Worm (Caenorhabditis elegans) whole organism, early embryonic: Measurements from ENCODE around the gene pqn-2.

Experiments used
- B0310.2 ChIP-seq: sonication (generic microtip); optimal IDR thresholded peaks from 2 replicates; lab custom pipeline; 2016; ENCODE audit warnings: mild to moderate bottlenecking, missing genetic modification characterization, missing compliant biosample characterization
- F13C5.2 ChIP-seq: sonication (generic microtip); optimal IDR thresholded peaks from 2 replicates; lab custom pipeline; 2017; ENCODE audit warnings: mild to moderate bottlenecking, missing genetic modification characterization, inconsistent platforms, missing compliant biosample characterization
- aly-1 ChIP-seq: sonication (generic microtip); optimal IDR thresholded peaks from 2 replicates; lab custom pipeline; 2016; ENCODE audit warnings: missing genetic modification characterization, missing compliant biosample characterization
- ama-1 ChIP-seq: fragments of 150-350 bp; optimal IDR thresholded peaks from 2 replicates; lab custom pipeline; 2014
- ceh-13 ChIP-seq: fragments of 200-800 bp; sonication (Bioruptor generic); optimal IDR thresholded peaks from 2 replicates; lab custom pipeline; 2018; ENCODE audit warnings: mild to moderate bottlenecking, missing genetic modification characterization, missing compliant biosample characterization
- ceh-36 ChIP-seq: sonication (generic microtip); optimal IDR thresholded peaks from 2 replicates; lab custom pipeline; 2016; ENCODE audit warnings: missing genetic modification characterization, inconsistent platforms, missing compliant biosample characterization
- ets-7 ChIP-seq: sonication (generic microtip); optimal IDR thresholded peaks from 2 replicates; lab custom pipeline; 2016; ENCODE audit warnings: missing genotype, missing genetic modification characterization, missing compliant biosample characterization
- flt-1 ChIP-seq: fragments of 200-800 bp; sonication (Bioruptor generic); IDR thresholded peaks from 2 replicates; pipeline ENCODE4 v1.3.6; 2022; ENCODE audit warnings: missing genetic modification characterization, missing compliant biosample characterization
- hmbx-1 ChIP-seq: sonication (generic microtip); optimal IDR thresholded peaks from 2 replicates; lab custom pipeline; 2016; ENCODE audit warnings: mild to moderate bottlenecking, missing genetic modification characterization, missing compliant biosample characterization
- hmg-4 ChIP-seq: fragments of 200-800 bp; sonication (Bioruptor generic); optimal IDR thresholded peaks from 2 replicates; lab custom pipeline; 2018; ENCODE audit warnings: mild to moderate bottlenecking, missing genetic modification characterization, missing compliant biosample characterization
- hnd-1 ChIP-seq: sonication (generic microtip); optimal IDR thresholded peaks from 2 replicates; lab custom pipeline; 2016; ENCODE audit warnings: missing genetic modification characterization, missing compliant biosample characterization
- pes-1 ChIP-seq: fragments of 200-800 bp; sonication (Bioruptor generic); IDR thresholded peaks from 2 replicates; pipeline ENCODE4 v1.3.6; 2022; ENCODE audit warnings: missing genetic modification reagents, missing genetic modification characterization, missing compliant biosample characterization
- scrt-1 ChIP-seq: fragments of 200-800 bp; sonication (Bioruptor generic); IDR thresholded peaks from 2 replicates; pipeline ENCODE4 v1.3.6; 2022; ENCODE audit warnings: missing genetic modification characterization, missing compliant biosample characterization
- sea-1 ChIP-seq: fragments of 200-800 bp; sonication (Bioruptor generic); conservative IDR thresholded peaks from 2 replicates; pipeline ENCODE4 v1.3.6; 2022; ENCODE audit warnings: missing genetic modification characterization, missing compliant biosample characterization
- tbx-11 ChIP-seq: fragments of 200-800 bp; sonication (Bioruptor generic); IDR thresholded peaks from 2 replicates; pipeline ENCODE4 v1.3.6; 2022; ENCODE audit warnings: missing genetic modification characterization, missing compliant biosample characterization
- tbx-37 ChIP-seq: fragments of 200-800 bp; sonication (Bioruptor generic); conservative IDR thresholded peaks from 2 replicates; pipeline ENCODE4 v1.3.6; 2022; ENCODE audit warnings: missing genetic modification reagents, missing genetic modification characterization, missing compliant biosample characterization
- tra-4 ChIP-seq: sonication (generic microtip); optimal IDR thresholded peaks from 2 replicates; lab custom pipeline; 2017; ENCODE audit warnings: missing genetic modification characterization, missing compliant biosample characterization

Gene pqn-2

DNA sequence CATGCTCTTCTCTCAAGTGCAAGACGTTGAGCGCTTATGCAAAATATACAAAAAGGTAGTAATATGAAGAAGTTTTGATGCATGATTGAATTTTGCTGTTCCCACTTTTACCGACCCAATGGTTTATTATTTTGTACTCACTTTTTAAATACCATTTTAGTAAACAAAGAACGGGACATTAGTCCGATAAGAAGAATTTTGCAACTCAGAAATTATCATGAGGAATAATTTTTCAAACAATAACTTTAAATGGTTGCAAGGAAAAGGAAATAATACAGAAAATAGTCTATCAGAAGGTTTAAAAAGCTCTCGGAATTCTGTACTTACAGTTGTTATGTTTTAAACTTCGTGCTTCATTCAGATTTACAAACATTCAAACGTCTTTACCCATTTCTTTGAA lies 32.4 kb downstream of the pqn-2 start, which contains the start of gene F15H10.9:
TSS of gene F15H10.9 (minus strand) at position 101 of the 400 bp plus-strand sequence.
- TF ChIP-seq sea-1 (GFP tag; lab: Robert Waterston, UW) (no peak), flt-1 (GFP tag; lab: Robert Waterston, UW) (no peak), aly-1 (tag; lab: Kevin White, UChicago) (no peak), tbx-37 (GFP tag; lab: Robert Waterston, UW) (no peak), ets-7 (no peak), scrt-1 (GFP tag; lab: Robert Waterston, UW) (no peak), F13C5.2 (tag; lab: Kevin White, UChicago) (no peak), ceh-36 (tag; lab: Kevin White, UChicago) (no peak), hnd-1 (no peak), ceh-13 (no peak), ama-1 (no peak), tra-4 (tag; lab: Kevin White, UChicago) (no peak), hmbx-1 (no peak), pes-1 (no peak), hmg-4 (no peak)

DNA sequence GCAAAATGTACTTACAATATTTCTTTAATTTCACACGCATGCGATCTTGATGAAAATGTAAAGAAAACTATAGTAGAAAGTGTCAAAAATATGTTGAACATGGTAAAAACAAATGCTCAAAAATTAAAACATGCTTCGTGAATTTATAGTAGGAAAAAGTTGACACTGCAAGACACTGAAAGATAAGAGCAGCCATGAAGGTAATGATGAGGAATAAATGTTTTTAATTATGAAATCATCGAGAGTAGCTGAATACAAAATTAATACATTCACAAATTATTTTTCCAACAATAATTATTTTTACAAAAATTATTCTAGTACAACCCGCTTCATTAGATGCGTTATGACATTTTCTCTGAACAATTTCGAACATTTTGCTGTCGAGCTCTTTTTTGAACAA lies 34.7 kb downstream of the pqn-2 start, which contains the start of gene F15H10.10:
TSS of gene F15H10.10 (minus strand) at position 101 of the 400 bp plus-strand sequence.
- TF ChIP-seq tbx-37 (GFP tag; lab: Robert Waterston, UW) (no peak), ceh-13 (no peak), tra-4 (tag; lab: Kevin White, UChicago) (no peak), ama-1 (no peak), flt-1 (GFP tag; lab: Robert Waterston, UW) (no peak), hmbx-1 (no peak), sea-1 (GFP tag; lab: Robert Waterston, UW) (no peak), ceh-36 (tag; lab: Kevin White, UChicago) (no peak), aly-1 (tag; lab: Kevin White, UChicago) (no peak)

DNA sequence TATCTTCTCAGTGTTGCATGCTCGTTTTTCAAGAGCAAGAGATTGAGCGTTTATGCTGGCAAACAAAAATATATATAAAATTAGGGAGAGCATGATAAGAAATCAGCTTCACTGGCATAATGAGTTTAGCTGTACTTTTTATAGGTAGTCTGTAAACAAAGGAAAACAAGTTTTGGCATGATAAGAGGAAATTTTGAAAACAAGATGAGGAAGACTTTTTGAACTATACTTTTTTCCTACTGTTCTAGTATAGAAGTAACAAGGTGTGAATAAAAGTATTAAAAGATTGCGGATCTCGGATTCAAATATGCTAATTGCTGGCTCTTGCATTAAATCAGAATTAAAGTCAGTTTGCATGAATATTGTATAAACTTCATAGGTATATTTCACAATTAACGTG lies 36.7 kb downstream of the pqn-2 start, which contains the start of gene F15H10.5:
TSS of gene F15H10.5 (minus strand) at position 101 of the 400 bp plus-strand sequence.
- no peak for TF ChIP-seq hmbx-1
- TF ChIP-seq ceh-36 (tag; lab: Kevin White, UChicago): no peak

DNA sequence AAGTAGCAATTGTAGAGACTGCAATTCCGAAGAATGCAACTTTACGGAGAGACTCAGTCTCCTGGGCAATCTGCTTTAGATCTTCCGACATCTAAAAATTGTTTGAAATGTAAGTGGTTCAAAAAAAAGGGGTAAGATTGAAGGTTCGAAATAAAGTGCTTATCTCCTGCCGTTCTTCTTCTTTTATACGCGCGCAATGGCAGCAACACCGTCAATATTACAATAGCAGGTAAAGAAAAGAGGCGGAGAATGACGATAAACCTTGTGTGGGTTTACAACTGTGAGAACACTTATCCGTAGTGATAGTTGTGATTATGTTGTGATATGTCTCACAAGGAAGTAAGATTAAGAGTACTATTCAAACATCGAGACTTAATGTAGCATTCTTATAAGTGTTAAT lies 39.6 kb downstream of the pqn-2 start, which contains the start of gene col-13:
TSS of gene col-13 (minus strand) at position 101 of the 400 bp plus-strand sequence.
- no peak for TF ChIP-seq pes-1
- no peak for TF ChIP-seq tra-4 (tag; lab: Kevin White, UChicago)
- TF ChIP-seq tbx-37 (GFP tag; lab: Robert Waterston, UW): no peak
- TF ChIP-seq sea-1 (GFP tag; lab: Robert Waterston, UW): no peak
- no peak for TF ChIP-seq hmbx-1
- TF ChIP-seq ama-1: no peak
- TF ChIP-seq F13C5.2 (tag; lab: Kevin White, UChicago): no peak
- no peak for TF ChIP-seq ceh-13
- no peak for TF ChIP-seq hnd-1

DNA sequence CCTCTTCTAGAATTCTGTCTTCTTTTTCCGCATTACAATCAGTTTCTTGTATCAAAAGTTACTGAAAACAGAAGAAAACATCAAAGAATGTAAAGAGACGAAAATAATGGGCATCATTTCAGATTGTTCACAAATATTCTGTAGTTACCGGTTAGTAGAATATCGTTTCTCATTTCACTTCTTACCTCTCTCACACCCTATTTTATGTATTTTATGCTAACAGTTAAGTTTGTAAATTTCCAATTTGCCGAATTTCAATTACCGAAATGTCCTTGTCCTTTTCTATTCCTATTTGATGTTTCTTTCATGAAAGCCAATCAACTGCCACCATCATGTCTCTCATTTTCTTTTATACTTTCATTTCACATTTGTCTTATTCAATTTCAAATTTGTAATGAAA lies 41.3 kb downstream of the pqn-2 start:
- no peak for TF ChIP-seq F13C5.2 (tag; lab: Kevin White, UChicago)
- no peak for TF ChIP-seq hnd-1
- TF ChIP-seq tbx-11 (GFP tag; lab: Robert Waterston, UW): no peak

DNA sequence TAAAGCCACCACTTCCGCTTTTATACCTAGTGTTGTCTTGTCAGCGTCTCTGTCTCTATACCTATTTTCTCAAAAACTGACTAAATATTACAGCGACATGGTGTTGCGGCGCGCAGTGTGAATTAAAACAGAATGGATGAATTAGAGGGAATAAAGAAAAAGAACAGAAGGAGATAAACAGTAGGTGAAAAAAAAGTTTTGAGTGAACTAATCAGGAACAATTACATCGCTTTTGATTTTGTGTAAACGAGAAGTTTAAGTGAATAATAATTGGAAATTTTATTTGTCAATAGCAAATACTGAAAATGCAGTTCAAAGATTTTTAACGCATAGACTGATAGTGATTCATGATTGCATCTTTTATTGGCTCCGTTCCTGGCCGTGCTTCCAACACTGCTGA lies 42.9 kb downstream of the pqn-2 start, which contains the start of gene col-12:
TSS of gene col-12 (minus strand) at position 101 of the 400 bp plus-strand sequence.
- no peak for TF ChIP-seq hnd-1
- TF ChIP-seq ets-7: no peak
- no peak for TF ChIP-seq hmg-4
- TF ChIP-seq ama-1: no peak
- no peak for TF ChIP-seq pes-1
- no peak for TF ChIP-seq F13C5.2 (tag; lab: Kevin White, UChicago)
- TF ChIP-seq sea-1 (GFP tag; lab: Robert Waterston, UW): no peak
- TF ChIP-seq tbx-37 (GFP tag; lab: Robert Waterston, UW): no peak
- TF ChIP-seq tbx-11 (GFP tag; lab: Robert Waterston, UW): no peak
- TF ChIP-seq scrt-1 (GFP tag; lab: Robert Waterston, UW): no peak
- no peak for TF ChIP-seq tra-4 (tag; lab: Kevin White, UChicago)
- TF ChIP-seq B0310.2 (tag; lab: Kevin White, UChicago): no peak

DNA sequence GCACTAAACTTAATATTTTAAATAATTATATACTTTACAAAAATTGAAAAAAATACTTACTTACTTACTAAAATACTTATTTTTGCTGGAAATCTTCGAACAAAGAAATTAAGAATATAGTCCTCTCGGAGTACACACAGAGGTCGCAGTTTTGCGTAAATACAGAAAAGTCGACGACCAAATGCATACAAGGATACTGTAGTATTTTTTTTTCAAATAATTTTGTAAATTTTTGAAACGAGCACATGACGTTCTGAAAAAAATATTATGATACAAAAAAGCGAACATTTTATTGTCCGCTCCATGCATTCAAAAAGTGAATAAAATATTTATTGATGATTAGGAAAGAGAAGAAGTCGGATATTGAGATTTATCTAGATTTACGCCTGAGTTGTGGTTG lies 44.0 kb downstream of the pqn-2 start, which contains the start of gene apc-10:
TSS of gene apc-10 (minus strand) at position 101 of the 400 bp plus-strand sequence.
- TF ChIP-seq ceh-36 (tag; lab: Kevin White, UChicago): no peak
- no peak for TF ChIP-seq aly-1 (tag; lab: Kevin White, UChicago)
- no peak for TF ChIP-seq ets-7
- no peak for TF ChIP-seq tbx-37 (GFP tag; lab: Robert Waterston, UW)
- no peak for TF ChIP-seq pes-1
- no peak for TF ChIP-seq ceh-13
- TF ChIP-seq tra-4 (tag; lab: Kevin White, UChicago): no peak
- TF ChIP-seq hnd-1: no peak
- no peak for TF ChIP-seq hmg-4
- no peak for TF ChIP-seq B0310.2 (tag; lab: Kevin White, UChicago)
- no peak for TF ChIP-seq scrt-1 (GFP tag; lab: Robert Waterston, UW)
- TF ChIP-seq hmbx-1: no peak
- no peak for TF ChIP-seq tbx-11 (GFP tag; lab: Robert Waterston, UW)

DNA sequence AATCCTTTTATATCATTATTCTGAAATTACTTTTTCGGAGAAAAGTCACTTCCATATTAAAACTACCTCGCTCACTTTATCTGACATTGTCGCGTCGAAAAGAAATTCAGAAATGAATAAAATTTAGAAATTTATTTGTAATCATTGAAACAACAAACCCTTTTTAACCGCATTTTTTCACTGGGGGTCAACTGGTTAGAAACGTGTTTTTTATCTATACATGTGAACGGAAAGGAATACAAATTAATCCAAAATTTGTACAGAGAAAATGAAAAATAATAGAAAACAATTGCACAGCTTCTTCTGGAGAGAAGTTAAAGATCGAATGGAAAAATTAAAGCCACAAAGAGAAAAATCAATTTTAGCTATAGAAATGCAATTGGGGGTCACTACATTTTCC lies 46.4 kb downstream of the pqn-2 start, which contains the start of gene tag-314:
TSS of gene tag-314 (minus strand) at position 101 of the 400 bp plus-strand sequence.
- TF ChIP-seq scrt-1 (GFP tag; lab: Robert Waterston, UW): no peak
- no peak for TF ChIP-seq hmg-4
- TF ChIP-seq sea-1 (GFP tag; lab: Robert Waterston, UW): no peak
- TF ChIP-seq tra-4 (tag; lab: Kevin White, UChicago): no peak
- no peak for TF ChIP-seq ceh-13
- TF ChIP-seq ama-1: no peak
- no peak for TF ChIP-seq aly-1 (tag; lab: Kevin White, UChicago)
- no peak for TF ChIP-seq F13C5.2 (tag; lab: Kevin White, UChicago)
- no peak for TF ChIP-seq B0310.2 (tag; lab: Kevin White, UChicago)
- TF ChIP-seq ets-7: no peak
- no peak for TF ChIP-seq hnd-1
- no peak for TF ChIP-seq ceh-36 (tag; lab: Kevin White, UChicago)
- no peak for TF ChIP-seq pes-1
- TF ChIP-seq tbx-11 (GFP tag; lab: Robert Waterston, UW): no peak
- no peak for TF ChIP-seq hmbx-1
- no peak for TF ChIP-seq tbx-37 (GFP tag; lab: Robert Waterston, UW)
- no peak for TF ChIP-seq flt-1 (GFP tag; lab: Robert Waterston, UW)
